Worm (Caenorhabditis elegans): ENCODE results near the gene Y15E3A.4.

Gene Y15E3A.4

DNA sequence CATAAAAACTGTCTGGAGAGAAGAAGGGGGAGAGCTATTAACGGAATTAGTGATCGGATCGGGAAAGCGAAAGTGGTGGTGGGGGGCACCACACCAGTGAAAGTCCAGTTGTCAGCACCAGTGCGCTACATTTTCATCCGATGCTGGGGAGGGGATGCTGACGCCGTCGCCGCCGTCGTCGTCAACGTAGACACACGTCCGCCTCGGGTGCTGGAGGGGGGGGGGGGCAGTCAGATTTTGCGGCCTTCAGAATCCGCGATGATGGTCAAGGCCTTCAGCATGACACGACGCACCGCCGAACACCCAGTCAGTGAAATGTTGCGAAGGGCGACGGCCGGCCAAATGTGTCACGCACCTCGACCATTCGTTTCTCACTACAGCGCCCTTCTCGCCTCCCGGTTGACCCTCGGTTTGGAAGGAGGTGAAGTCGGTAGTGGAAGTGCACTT, 20.4 kb upstream of the Y15E3A.4 start:
- TF ChIP-seq flt-1 (GFP tag; IDR thresholded peaks at IDR 0.05) (no peak), ztf-29 (GFP tag; IDR thresholded peaks at IDR 0.05) (no peak), tab-1 (GFP tag; IDR thresholded peaks at IDR 0.05) (peak; percentile 59; the same call in 1 of the 2 replicates), ref-1 (GFP tag; conservative IDR thresholded peaks at IDR 0.05) (no peak)

DNA sequence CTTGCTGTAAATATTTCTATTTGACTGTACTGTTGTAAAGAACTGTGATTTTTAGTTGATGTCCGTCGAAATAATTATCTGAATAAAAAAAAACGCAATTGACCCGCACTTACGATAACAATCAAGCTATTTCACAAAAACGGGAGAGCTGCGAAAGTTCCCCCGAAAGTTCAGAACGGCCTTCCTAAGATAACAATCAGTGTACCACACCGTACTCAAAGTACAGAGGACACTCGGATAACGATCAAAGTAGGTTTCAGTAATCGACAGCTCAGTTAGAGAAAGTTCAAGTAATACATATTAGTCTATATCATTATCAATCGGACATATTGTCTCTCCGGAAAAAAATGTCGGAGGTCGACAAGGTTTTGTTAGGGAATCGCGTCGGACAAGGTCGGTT, 19.8 kb upstream of the Y15E3A.4 start:
- no peak for TF ChIP-seq ztf-23 (GFP tag; IDR thresholded peaks at IDR 0.05)
- no peak for TF ChIP-seq ref-1 (GFP tag; conservative IDR thresholded peaks at IDR 0.05)
- TF ChIP-seq T22C8.4 (GFP tag; IDR thresholded peaks at IDR 0.05), result no peak
- TF ChIP-seq ztf-29 (GFP tag; IDR thresholded peaks at IDR 0.05), result no peak
- TF ChIP-seq med-1 (GFP tag; optimal IDR thresholded peaks at IDR 0.05; ENCODE audit: insufficient read depth), result no peak
- TF ChIP-seq cog-1 (tag; optimal IDR thresholded peaks at IDR 0.05), result no peak
- no peak for TF ChIP-seq flt-1 (GFP tag; IDR thresholded peaks at IDR 0.05)
- no peak for TF ChIP-seq klf-2 (GFP tag; conservative IDR thresholded peaks at IDR 0.05)
- no peak for TF ChIP-seq tab-1 (GFP tag; IDR thresholded peaks at IDR 0.05)

DNA sequence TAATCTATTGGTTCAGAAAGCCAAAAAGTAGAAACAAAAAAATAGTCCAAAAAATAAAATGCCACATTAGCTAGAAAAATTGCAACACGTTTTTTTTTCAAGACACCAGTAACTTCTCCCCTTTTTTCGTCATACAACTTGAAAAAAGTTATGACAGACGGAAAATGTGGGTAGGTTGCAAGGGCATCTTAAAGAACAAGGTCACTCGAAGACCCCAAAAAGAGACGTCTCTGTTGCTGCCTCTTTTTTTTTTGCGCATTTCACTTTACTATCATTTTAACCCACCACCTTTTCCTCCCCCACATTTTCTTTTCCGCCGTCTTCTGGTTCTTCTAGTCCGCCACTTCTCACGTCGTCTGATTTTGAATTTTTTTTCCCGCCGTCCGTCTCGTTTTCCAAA, 18.7 kb upstream of the Y15E3A.4 start:
- no peak for TF ChIP-seq klf-2 (GFP tag; conservative IDR thresholded peaks at IDR 0.05)
- TF ChIP-seq med-1 (GFP tag; optimal IDR thresholded peaks at IDR 0.05; ENCODE audit: insufficient read depth), result no peak
- TF ChIP-seq ref-1 (GFP tag; conservative IDR thresholded peaks at IDR 0.05), result no peak
- TF ChIP-seq T22C8.4 (GFP tag; IDR thresholded peaks at IDR 0.05), result no peak
- no peak for TF ChIP-seq flt-1 (GFP tag; IDR thresholded peaks at IDR 0.05)
- no peak for TF ChIP-seq cog-1 (tag; optimal IDR thresholded peaks at IDR 0.05)
- TF ChIP-seq ztf-23 (GFP tag; IDR thresholded peaks at IDR 0.05), result no peak
- no peak for TF ChIP-seq ztf-29 (GFP tag; IDR thresholded peaks at IDR 0.05)
- no peak for TF ChIP-seq tab-1 (GFP tag; IDR thresholded peaks at IDR 0.05)

DNA sequence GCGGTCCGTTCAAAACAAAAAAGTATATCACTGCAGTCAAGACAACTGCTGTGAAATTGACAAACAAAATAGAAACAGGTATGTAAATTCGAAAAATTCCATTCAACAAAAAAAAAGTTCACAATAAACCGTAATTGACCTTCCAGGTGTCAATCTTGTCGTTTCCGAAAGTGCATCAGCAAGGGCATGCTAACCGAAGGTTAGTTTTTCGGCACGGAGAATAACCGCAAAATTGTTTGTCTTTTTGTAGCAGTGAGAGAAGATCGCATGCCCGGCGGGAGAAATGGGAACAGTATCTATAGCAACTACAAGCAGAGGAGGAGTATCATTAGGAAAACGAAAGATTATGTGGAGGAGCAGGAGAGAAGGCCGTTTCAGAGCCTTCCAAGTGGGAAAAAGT, 18.1 kb upstream of the Y15E3A.4 start:
- no peak for TF ChIP-seq ztf-23 (GFP tag; IDR thresholded peaks at IDR 0.05)
- no peak for TF ChIP-seq klf-2 (GFP tag; conservative IDR thresholded peaks at IDR 0.05)
- TF ChIP-seq flt-1 (GFP tag; IDR thresholded peaks at IDR 0.05), result no peak

DNA sequence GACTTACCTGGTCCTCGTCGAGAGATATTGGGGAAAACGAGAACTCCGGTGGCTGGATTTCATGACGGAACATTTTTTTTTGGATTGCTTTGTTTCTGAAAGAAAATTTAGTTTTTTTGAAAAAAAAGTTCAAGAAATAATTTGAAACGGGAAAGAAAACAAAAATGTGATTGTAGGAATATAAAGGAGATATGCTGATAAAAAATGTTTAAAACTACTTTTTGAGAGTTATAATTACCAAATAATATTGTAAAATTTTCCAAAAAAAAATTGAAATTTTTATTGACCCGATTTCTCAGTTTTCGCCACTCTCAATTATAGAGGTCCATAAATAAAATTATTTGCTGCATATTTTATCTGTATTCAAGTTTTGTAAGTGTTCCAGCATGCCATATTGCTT, 13.6 kb upstream of the Y15E3A.4 start, which contains the start of gene glb-28:
Gene glb-28, minus strand, starts transcription at position 101 of the 400 bp plus-strand sequence.
- no peak for TF ChIP-seq tab-1 (GFP tag; IDR thresholded peaks at IDR 0.05)
- TF ChIP-seq cog-1 (tag; optimal IDR thresholded peaks at IDR 0.05), result no peak
- TF ChIP-seq ztf-23 (GFP tag; IDR thresholded peaks at IDR 0.05), result no peak
- no peak for TF ChIP-seq T22C8.4 (GFP tag; IDR thresholded peaks at IDR 0.05)
- no peak for TF ChIP-seq klf-2 (GFP tag; conservative IDR thresholded peaks at IDR 0.05)
- no peak for TF ChIP-seq flt-1 (GFP tag; IDR thresholded peaks at IDR 0.05)
- no peak for TF ChIP-seq ztf-29 (GFP tag; IDR thresholded peaks at IDR 0.05)
- no peak for TF ChIP-seq med-1 (GFP tag; optimal IDR thresholded peaks at IDR 0.05; ENCODE audit: insufficient read depth)
- TF ChIP-seq ref-1 (GFP tag; conservative IDR thresholded peaks at IDR 0.05), result no peak

DNA sequence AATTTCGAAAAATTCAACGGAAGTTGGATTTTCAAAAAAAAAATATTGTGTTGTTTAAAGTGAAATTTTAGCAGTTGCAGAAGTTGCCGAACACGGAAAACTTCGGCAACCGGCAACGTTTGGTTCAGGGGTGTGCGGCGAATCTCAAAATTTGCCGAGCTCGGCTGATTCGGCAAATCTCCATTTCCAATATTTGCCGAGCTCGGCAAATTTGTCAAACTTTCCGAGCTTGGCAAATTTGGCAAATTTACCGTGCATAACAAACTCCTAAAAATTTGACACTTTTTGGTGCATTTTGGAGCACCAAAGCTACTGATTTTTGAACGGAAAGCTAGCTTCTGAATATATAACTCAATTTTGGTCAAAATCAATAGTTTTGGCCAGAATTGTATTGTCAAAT, 9.5 kb upstream of the Y15E3A.4 start:
- no peak for TF ChIP-seq tab-1 (GFP tag; IDR thresholded peaks at IDR 0.05)
- TF ChIP-seq ref-1 (GFP tag; conservative IDR thresholded peaks at IDR 0.05), result no peak
- no peak for TF ChIP-seq cog-1 (tag; optimal IDR thresholded peaks at IDR 0.05)
- TF ChIP-seq flt-1 (GFP tag; IDR thresholded peaks at IDR 0.05), result no peak
- TF ChIP-seq med-1 (GFP tag; optimal IDR thresholded peaks at IDR 0.05; ENCODE audit: insufficient read depth), result no peak
- TF ChIP-seq T22C8.4 (GFP tag; IDR thresholded peaks at IDR 0.05), result no peak

DNA sequence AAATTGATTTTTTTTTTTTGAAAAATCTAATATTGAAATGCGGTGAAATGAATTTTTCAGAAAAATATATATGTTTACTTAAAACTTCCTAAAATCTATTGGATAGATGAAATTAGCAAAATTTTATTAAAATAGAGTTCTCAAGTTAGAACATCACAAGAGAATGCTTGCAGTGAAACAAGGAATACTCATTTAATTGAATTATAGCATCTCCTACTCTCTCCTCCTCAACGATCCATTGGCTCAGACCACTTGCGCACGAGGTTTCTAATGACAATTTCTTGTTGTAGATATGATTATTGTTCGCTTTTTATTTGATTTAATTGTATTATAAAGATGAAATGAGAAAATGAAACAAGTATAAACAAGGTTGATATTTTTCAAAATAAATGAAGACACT, 9.0 kb upstream of the Y15E3A.4 start:
- no peak for TF ChIP-seq ztf-29 (GFP tag; IDR thresholded peaks at IDR 0.05)
- no peak for TF ChIP-seq cog-1 (tag; optimal IDR thresholded peaks at IDR 0.05)
- no peak for TF ChIP-seq flt-1 (GFP tag; IDR thresholded peaks at IDR 0.05)
- no peak for TF ChIP-seq tab-1 (GFP tag; IDR thresholded peaks at IDR 0.05)
- no peak for TF ChIP-seq med-1 (GFP tag; optimal IDR thresholded peaks at IDR 0.05; ENCODE audit: insufficient read depth)
- TF ChIP-seq klf-2 (GFP tag; conservative IDR thresholded peaks at IDR 0.05), result no peak
- TF ChIP-seq ztf-23 (GFP tag; IDR thresholded peaks at IDR 0.05), result no peak
- no peak for TF ChIP-seq T22C8.4 (GFP tag; IDR thresholded peaks at IDR 0.05)
- TF ChIP-seq ref-1 (GFP tag; conservative IDR thresholded peaks at IDR 0.05), result no peak

DNA sequence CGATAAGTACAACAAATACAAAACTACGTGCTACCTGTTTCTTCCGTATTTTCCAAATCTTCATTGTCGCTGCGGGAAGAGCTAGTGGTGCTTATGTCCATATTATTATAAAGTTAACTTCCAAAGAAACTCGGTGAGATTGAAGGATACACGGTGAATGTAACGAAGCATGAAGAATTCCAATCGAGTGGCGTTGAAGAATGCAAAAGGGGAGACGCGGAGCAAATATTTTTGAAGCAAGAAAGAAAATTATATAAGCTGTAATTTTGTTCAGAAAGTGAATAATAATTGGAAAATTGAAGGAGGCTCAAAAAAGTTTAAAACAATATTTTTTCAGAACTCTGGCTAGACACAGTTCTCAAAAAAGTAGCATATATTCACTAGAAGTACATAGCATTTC, 5.1 kb upstream of the Y15E3A.4 start, which contains the start of gene Y15E3A.3:
Gene Y15E3A.3, minus strand, starts transcription at position 101 of the 400 bp plus-strand sequence.
- no peak for TF ChIP-seq klf-2 (GFP tag; conservative IDR thresholded peaks at IDR 0.05)
- no peak for TF ChIP-seq ref-1 (GFP tag; conservative IDR thresholded peaks at IDR 0.05)
- TF ChIP-seq tab-1 (GFP tag; IDR thresholded peaks at IDR 0.05), result no peak
- TF ChIP-seq flt-1 (GFP tag; IDR thresholded peaks at IDR 0.05), result no peak
- no peak for TF ChIP-seq ztf-23 (GFP tag; IDR thresholded peaks at IDR 0.05)
- TF ChIP-seq T22C8.4 (GFP tag; IDR thresholded peaks at IDR 0.05), result no peak

DNA sequence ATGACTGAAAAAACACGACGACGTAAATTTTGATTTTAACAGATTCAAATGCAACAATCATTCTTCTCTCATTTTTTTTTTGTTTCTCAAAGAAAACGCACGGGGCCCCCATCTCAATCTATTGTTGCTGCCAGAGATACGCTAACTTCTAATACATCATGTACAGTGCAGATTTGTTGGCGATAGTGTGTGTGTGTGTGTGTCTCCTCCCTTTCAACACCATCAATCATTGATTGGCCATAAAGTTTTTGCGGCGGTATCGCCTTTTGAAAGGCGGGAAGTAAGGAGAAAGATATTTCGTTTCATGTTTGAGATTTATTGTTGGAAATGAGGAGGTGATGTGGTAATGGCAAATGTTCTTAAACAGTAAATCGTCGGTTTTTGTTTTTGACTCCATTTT, 3.5 kb upstream of the Y15E3A.4 start:
- TF ChIP-seq klf-2 (GFP tag; conservative IDR thresholded peaks at IDR 0.05) (no peak), ztf-29 (GFP tag; IDR thresholded peaks at IDR 0.05) (no peak), T22C8.4 (GFP tag; IDR thresholded peaks at IDR 0.05) (no peak), ztf-23 (GFP tag; IDR thresholded peaks at IDR 0.05) (no peak), med-1 (GFP tag; optimal IDR thresholded peaks at IDR 0.05; ENCODE audit: insufficient read depth) (no peak), cog-1 (tag; optimal IDR thresholded peaks at IDR 0.05) (no peak), flt-1 (GFP tag; IDR thresholded peaks at IDR 0.05) (no peak)

DNA sequence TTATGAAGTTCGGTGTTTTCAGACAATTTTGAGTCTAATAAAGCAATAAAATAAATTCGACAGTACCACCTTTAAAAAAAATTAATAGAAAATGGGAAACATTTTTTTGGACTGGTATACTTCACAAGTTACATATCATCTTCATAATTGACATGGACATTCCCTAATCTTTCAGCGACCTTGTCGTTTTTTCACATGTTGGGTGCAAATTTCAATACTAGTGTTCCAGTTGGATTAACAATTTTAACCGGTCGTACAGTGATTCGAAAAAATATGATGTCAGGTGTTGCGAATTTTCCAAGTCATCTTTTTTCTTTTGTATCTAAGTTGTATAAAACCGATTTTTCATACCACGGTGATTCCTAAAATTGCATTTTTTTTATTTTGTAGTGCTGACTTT, 2.4 kb upstream of the Y15E3A.4 start:
- TF ChIP-seq ztf-29 (GFP tag; IDR thresholded peaks at IDR 0.05) (no peak), ref-1 (GFP tag; conservative IDR thresholded peaks at IDR 0.05) (no peak), flt-1 (GFP tag; IDR thresholded peaks at IDR 0.05) (no peak), med-1 (GFP tag; optimal IDR thresholded peaks at IDR 0.05; ENCODE audit: insufficient read depth) (no peak), tab-1 (GFP tag; IDR thresholded peaks at IDR 0.05) (no peak), cog-1 (tag; optimal IDR thresholded peaks at IDR 0.05) (no peak), klf-2 (GFP tag; conservative IDR thresholded peaks at IDR 0.05) (no peak), T22C8.4 (GFP tag; IDR thresholded peaks at IDR 0.05) (no peak), ztf-23 (GFP tag; IDR thresholded peaks at IDR 0.05) (no peak)

All from whole organism, midembryonic.